In the genomic region with DNA sequence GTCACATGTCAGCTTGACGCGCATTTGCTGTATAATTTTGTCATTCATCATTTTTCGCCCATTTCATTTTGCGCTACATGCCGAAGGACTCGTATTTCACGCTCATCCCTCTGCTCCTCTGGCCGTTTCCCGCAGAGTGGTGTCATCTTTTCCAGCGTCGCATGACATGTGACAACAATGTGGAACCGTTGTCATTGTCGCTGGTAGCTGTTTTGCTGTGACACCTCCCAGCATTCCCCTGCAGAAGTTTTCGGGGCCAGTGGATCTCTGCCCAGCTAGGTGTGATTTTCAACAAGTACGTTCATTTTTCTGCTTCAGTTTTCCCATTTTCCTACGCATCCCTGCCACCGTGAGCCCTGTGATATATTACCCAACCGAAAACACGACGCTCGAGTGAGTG, we compare ENCODE assay signal across 3 fruit fly cellular contexts.
TF ChIP-seq lines count a peak whose summit lies in the region.

No protein-coding gene starts in this region.

- TF ChIP-seq CTCF in whole organism, embryonic (GFP tag; optimal IDR thresholded peaks at IDR 0.05; lab: Kevin White, UChicago), result no peak

TF ChIP-seq in whole organism, adult, 20 proteins besides CTCF, POLR2A, EP300 and RAD21:
- TF ChIP-seq tj (GFP tag; optimal IDR thresholded peaks at IDR 0.05; lab: Kevin White, UChicago) (peak; percentile 25), cic (GFP tag; optimal IDR thresholded peaks at IDR 0.05; lab: Kevin White, UChicago) (no peak), CG33017 (tag; optimal IDR thresholded peaks at IDR 0.05; lab: Kevin White, UChicago) (no peak), Crg-1 (GFP tag; optimal IDR thresholded peaks at IDR 0.05; lab: Kevin White, UChicago) (no peak)

TF ChIP-seq in whole organism, embryonic, 481 proteins besides CTCF, POLR2A, EP300 and RAD21 (continues in another document):
- no peak for TF ChIP-seq CG13624 (GFP tag; optimal IDR thresholded peaks at IDR 0.05; lab: Kevin White, UChicago)
- peak; percentile 58 for TF ChIP-seq nerfin-1 (tag; optimal IDR thresholded peaks at IDR 0.05; lab: Kevin White, UChicago)
- TF ChIP-seq Drgx (GFP tag; IDR thresholded peaks at IDR 0.05; lab: Robert Waterston, UW), result no peak
- TF ChIP-seq Med (GFP tag; lab: Kevin White, UChicago), result no peak
- TF ChIP-seq CG4360 (GFP tag; IDR thresholded peaks at IDR 0.05; lab: Robert Waterston, UW), result no peak
- no peak for TF ChIP-seq pros (GFP tag; optimal IDR thresholded peaks at IDR 0.05; lab: Kevin White, UChicago)
- no peak for TF ChIP-seq peb (GFP tag; IDR thresholded peaks at IDR 0.05; lab: Robert Waterston, UW)
- TF ChIP-seq onecut (GFP tag; IDR thresholded peaks at IDR 0.05; lab: Robert Waterston, UW), result no peak
- no peak for TF ChIP-seq slbo (GFP tag; IDR thresholded peaks at IDR 0.05; lab: Robert Waterston, UW)
- no peak for TF ChIP-seq gt (GFP tag; IDR thresholded peaks at IDR 0.05; lab: Robert Waterston, UW)
- TF ChIP-seq CG9932 (GFP tag; IDR thresholded peaks at IDR 0.05; lab: Robert Waterston, UW), result 0 out of 2 replicates have a peak, but pooled peaks have one; percentile 10
- no peak for TF ChIP-seq tna (GFP tag; IDR thresholded peaks at IDR 0.05; lab: Robert Waterston, UW; ENCODE audit: partially characterized antibody)
- TF ChIP-seq croc (GFP tag; conservative IDR thresholded peaks at IDR 0.05; lab: Robert Waterston, UW), result no peak
- TF ChIP-seq da (GFP tag; optimal IDR thresholded peaks at IDR 0.05; lab: Kevin White, UChicago), result peak; percentile 3
- TF ChIP-seq twi (tag; optimal IDR thresholded peaks at IDR 0.05; lab: Kevin White, UChicago), result peak; percentile 98
- TF ChIP-seq CG32772 (GFP tag; IDR thresholded peaks at IDR 0.05; lab: Robert Waterston, UW), result no peak
- 0 out of 3 replicates have a peak, but pooled peaks have one; percentile 30 for TF ChIP-seq ken (GFP tag; IDR thresholded peaks at IDR 0.05; lab: Robert Waterston, UW)
- peak; percentile 66 for TF ChIP-seq Kr (GFP tag; optimal IDR thresholded peaks at IDR 0.05; lab: Kevin White, UChicago)
- no peak for TF ChIP-seq CG11723 (GFP tag; optimal IDR thresholded peaks at IDR 0.05; lab: Kevin White, UChicago)
- TF ChIP-seq pho (GFP tag; optimal IDR thresholded peaks at IDR 0.05; lab: Kevin White, UChicago), result no peak
- no peak for TF ChIP-seq bsh (GFP tag; optimal IDR thresholded peaks at IDR 0.05; lab: Kevin White, UChicago)
- peak; percentile 56 for TF ChIP-seq hth (optimal IDR thresholded peaks at IDR 0.05; lab: Kevin White, UChicago)
- no peak for TF ChIP-seq CG2120 (GFP tag; optimal IDR thresholded peaks at IDR 0.05; lab: Kevin White, UChicago)
- TF ChIP-seq ap (GFP tag; IDR thresholded peaks at IDR 0.05; lab: Robert Waterston, UW), result no peak
- peak; percentile 9 for TF ChIP-seq CG10209 (GFP tag; optimal IDR thresholded peaks at IDR 0.05; lab: Kevin White, UChicago)
- TF ChIP-seq repo (GFP tag; optimal IDR thresholded peaks at IDR 0.05; lab: Kevin White, UChicago), result no peak
- no peak for TF ChIP-seq D19B (GFP tag; optimal IDR thresholded peaks at IDR 0.05; lab: Kevin White, UChicago)
- 0 out of 3 replicates have a peak, but pooled peaks have one; percentile 7 for TF ChIP-seq CG11695 (GFP tag; IDR thresholded peaks at IDR 0.05; lab: Robert Waterston, UW)
- no peak for TF ChIP-seq seq (GFP tag; IDR thresholded peaks at IDR 0.05; lab: Robert Waterston, UW)
- TF ChIP-seq tio (GFP tag; optimal IDR thresholded peaks at IDR 0.05; lab: Kevin White, UChicago), result no peak
- no peak for TF ChIP-seq Atf3 (GFP tag; optimal IDR thresholded peaks at IDR 0.05; lab: Kevin White, UChicago)
- no peak for TF ChIP-seq CG2678 (tag; optimal IDR thresholded peaks at IDR 0.05; lab: Kevin White, UChicago)
- TF ChIP-seq Mad (GFP tag; optimal IDR thresholded peaks at IDR 0.05; lab: Kevin White, UChicago), result no peak
- TF ChIP-seq CG9609 (GFP tag; optimal IDR thresholded peaks at IDR 0.05; lab: Kevin White, UChicago), result no peak
- peak; percentile 16 for TF ChIP-seq CG12769 (tag; optimal IDR thresholded peaks at IDR 0.05; lab: Kevin White, UChicago)
- peak; percentile 52 for TF ChIP-seq D (optimal IDR thresholded peaks at IDR 0.05; lab: Kevin White, UChicago)
- no peak for TF ChIP-seq D (GFP tag; optimal IDR thresholded peaks at IDR 0.05; lab: Kevin White, UChicago)
- TF ChIP-seq ewg (GFP tag; optimal IDR thresholded peaks at IDR 0.05; lab: Kevin White, UChicago), result no peak
- no peak for TF ChIP-seq Lhr (GFP tag; optimal IDR thresholded peaks at IDR 0.05; lab: Kevin White, UChicago)
- peak; percentile 11 for TF ChIP-seq Six4 (GFP tag; optimal IDR thresholded peaks at IDR 0.05; lab: Kevin White, UChicago)
- peak in 1 of 2 experiments; percentile 29 for TF ChIP-seq Pdp1 (GFP tag; optimal IDR thresholded peaks at IDR 0.05; lab: Kevin White, UChicago)
- TF ChIP-seq CG31224 (GFP tag; IDR thresholded peaks at IDR 0.05; lab: Robert Waterston, UW), result no peak
- no peak for TF ChIP-seq stc (GFP tag; IDR thresholded peaks at IDR 0.05; lab: Robert Waterston, UW)

TF ChIP-seq in whole organism, prepupa, 60 proteins besides CTCF, POLR2A, EP300 and RAD21:
- peak; percentile 15 for TF ChIP-seq CG6808 (GFP tag; optimal IDR thresholded peaks at IDR 0.05; lab: Kevin White, UChicago)
- TF ChIP-seq CG6792 (GFP tag; optimal IDR thresholded peaks at IDR 0.05; lab: Kevin White, UChicago), result no peak
